Worm (Caenorhabditis elegans): ENCODE results near the gene C05D11.8.
A peak's percentile ranks its signal among the peaks of the same experiment; 100 is the strongest.

C05D11.8 gene

ce11 chrIII:6431766-6432228 is 4.7 kb upstream of the C05D11.8 start, which contains the start of the genes mrps-17 and txdc-9 (continued):
- TF ChIP-seq Y75B8A.6 (GFP tag; IDR thresholded peaks at IDR 0.05) = no peak
- peak; percentile 75 for TF ChIP-seq dpl-1 (GFP tag; optimal IDR thresholded peaks at IDR 0.05)
- no peak for TF ChIP-seq skn-1 (tag; optimal IDR thresholded peaks at IDR 0.05)
- TF ChIP-seq ces-1 (GFP tag; optimal IDR thresholded peaks at IDR 0.05) = peak; percentile 63
- TF ChIP-seq pha-4 (GFP tag; IDR thresholded peaks at IDR 0.05) = no peak
- peak; percentile 58 for TF ChIP-seq pha-4 (tag; optimal IDR thresholded peaks at IDR 0.05)
- no peak for TF ChIP-seq aly-2 (tag; optimal IDR thresholded peaks at IDR 0.05)
- TF ChIP-seq ztf-11 (tag; optimal IDR thresholded peaks at IDR 0.05) = no peak
- TF ChIP-seq ceh-62 (tag; optimal IDR thresholded peaks at IDR 0.05) = no peak
- no peak for TF ChIP-seq lir-3 (tag; optimal IDR thresholded peaks at IDR 0.05)
- TF ChIP-seq dve-1 (tag; optimal IDR thresholded peaks at IDR 0.05; ENCODE audit: insufficient read depth) = peak; percentile 71
- no peak for TF ChIP-seq cey-2 (tag; optimal IDR thresholded peaks at IDR 0.05; ENCODE audit: borderline replicate concordance, insufficient read depth)
- no peak for TF ChIP-seq T26A8.4 (GFP tag; IDR thresholded peaks at IDR 0.05)
- TF ChIP-seq hlh-30 (tag; optimal IDR thresholded peaks at IDR 0.05; ENCODE audit: insufficient read depth) = no peak
- TF ChIP-seq aha-1 (tag) = peak; percentile 90
- TF ChIP-seq rbr-2 (tag; optimal IDR thresholded peaks at IDR 0.05) = peak; percentile 73
- no peak for TF ChIP-seq D1046.2 (GFP tag; IDR thresholded peaks at IDR 0.05)
- no peak for TF ChIP-seq hif-1 (tag; optimal IDR thresholded peaks at IDR 0.05)
- no peak for TF ChIP-seq ceh-82 (tag; optimal IDR thresholded peaks at IDR 0.05)
- no peak for TF ChIP-seq zip-2 (tag; optimal IDR thresholded peaks at IDR 0.05)
- no peak for TF ChIP-seq F49E8.2 (tag; optimal IDR thresholded peaks at IDR 0.05; ENCODE audit: borderline replicate concordance)
- TF ChIP-seq F10B5.3 (tag; optimal IDR thresholded peaks at IDR 0.05) = no peak
- TF ChIP-seq unc-62 (GFP tag; optimal IDR thresholded peaks at IDR 0.05 in 1 of 2) = no peak
- TF ChIP-seq unc-62 (tag; optimal IDR thresholded peaks at IDR 0.05) = no peak
- TF ChIP-seq nhr-102 (tag; optimal IDR thresholded peaks at IDR 0.05) = no peak
- TF ChIP-seq jun-1 (tag; optimal IDR thresholded peaks at IDR 0.05) = no peak
- TF ChIP-seq ZK546.5 (tag; optimal IDR thresholded peaks at IDR 0.05) = no peak

ce11 chrIII:6430834-6431233 is 3.7 kb upstream of the C05D11.8 start, which contains the start of gene popl-1:
Gene popl-1, minus strand, starts transcription at chrIII:6430934.
- no peak for TF ChIP-seq dpl-1 (GFP tag; optimal IDR thresholded peaks at IDR 0.05)
- no peak for TF ChIP-seq unc-62 (GFP tag; optimal IDR thresholded peaks at IDR 0.05 in 1 of 2)
- TF ChIP-seq unc-62 (tag; optimal IDR thresholded peaks at IDR 0.05) = no peak
- no peak for TF ChIP-seq ZK337.2 (GFP tag; IDR thresholded peaks at IDR 0.05)
- no peak for TF ChIP-seq daf-19 (GFP tag; conservative IDR thresholded peaks at IDR 0.05)
- TF ChIP-seq ceh-44 (GFP tag; IDR thresholded peaks at IDR 0.05) = no peak
- no peak for TF ChIP-seq mes-2 (tag; optimal IDR thresholded peaks at IDR 0.05; ENCODE audit: poor library complexity, severe bottlenecking)
- no peak for TF ChIP-seq php-3 (GFP tag; IDR thresholded peaks at IDR 0.05)
- no peak for TF ChIP-seq daf-16 (GFP tag; optimal IDR thresholded peaks at IDR 0.05)
- no peak for TF ChIP-seq daf-16 (tag; optimal IDR thresholded peaks at IDR 0.05)
- no peak for TF ChIP-seq ztf-11 (tag; optimal IDR thresholded peaks at IDR 0.05)
- no peak for TF ChIP-seq duxl-1 (tag; optimal IDR thresholded peaks at IDR 0.05; ENCODE audit: poor library complexity)
- TF ChIP-seq cey-2 (tag; optimal IDR thresholded peaks at IDR 0.05; ENCODE audit: borderline replicate concordance, insufficient read depth) = no peak
- no peak for TF ChIP-seq ceh-62 (tag; optimal IDR thresholded peaks at IDR 0.05)
- TF ChIP-seq nhr-111 (GFP tag; optimal IDR thresholded peaks at IDR 0.05) = no peak

- no peak for TF ChIP-seq madf-9 (GFP tag; conservative IDR thresholded peaks at IDR 0.05)
- TF ChIP-seq lim-7 (GFP tag; IDR thresholded peaks at IDR 0.05) = no peak
- peak; percentile 59 for TF ChIP-seq T20F7.1 (GFP tag; optimal IDR thresholded peaks at IDR 0.05)
- TF ChIP-seq tra-1 (GFP tag; IDR thresholded peaks at IDR 0.05) = no peak
- TF ChIP-seq nhr-28 (tag; optimal IDR thresholded peaks at IDR 0.05) = peak; percentile 73
- TF ChIP-seq nhr-6 (tag; optimal IDR thresholded peaks at IDR 0.05) = no peak
- TF ChIP-seq F10B5.3 (tag; optimal IDR thresholded peaks at IDR 0.05) = no peak
- TF ChIP-seq mdt-29 (GFP tag; IDR thresholded peaks at IDR 0.05) = 0 out of 2 replicates have a peak, but pooled peaks have one; percentile 24
- no peak for TF ChIP-seq ctbp-1 (GFP tag; IDR thresholded peaks at IDR 0.05)
- TF ChIP-seq hlh-30 (tag; optimal IDR thresholded peaks at IDR 0.05; ENCODE audit: insufficient read depth) = peak; percentile 86
- peak; percentile 19; the same call in 1 of the 2 replicates for TF ChIP-seq php-3 (GFP tag; IDR thresholded peaks at IDR 0.05)
- TF ChIP-seq dmd-6 (GFP tag; IDR thresholded peaks at IDR 0.05) = peak; percentile 73
- peak; percentile 40 for TF ChIP-seq hlh-11 (tag; optimal IDR thresholded peaks at IDR 0.05)
- no peak for TF ChIP-seq jun-1 (tag; optimal IDR thresholded peaks at IDR 0.05)
- TF ChIP-seq daf-16 (GFP tag; optimal IDR thresholded peaks at IDR 0.05) = no peak
- TF ChIP-seq daf-16 (tag; optimal IDR thresholded peaks at IDR 0.05) = no peak
- TF ChIP-seq unc-62 (GFP tag; optimal IDR thresholded peaks at IDR 0.05 in 1 of 2) = peak in 1 of 2 experiments; percentile 94
- TF ChIP-seq unc-62 (tag; optimal IDR thresholded peaks at IDR 0.05) = no peak
- peak in 1 of 2 experiments; percentile 30 for TF ChIP-seq mdl-1 (tag; optimal IDR thresholded peaks at IDR 0.05)
These were observed 4.4 kb downstream of the C05D11.8 start for ce11 chrIII:6422721-6423120.

All from whole organism, L4 larva.